Fruit fly (Drosophila melanogaster) whole organism, prepupa: ENCODE results near the gene Rbm13.

Source experiments
- Blimp-1 ChIP-seq: fragments of 200-800 bp; sonication (Bioruptor generic); optimal IDR thresholded peaks from 3 replicates; lab custom pipeline; 2017; ENCODE audit warnings: missing biosample characterization, missing genetic modification characterization, mild to moderate bottlenecking, moderate library complexity, missing genetic modification reagents
- CG10631 ChIP-seq: fragments of 200-800 bp; sonication (Bioruptor generic); optimal IDR thresholded peaks from 2 replicates; lab custom pipeline; 2016; ENCODE audit warnings: missing biosample characterization, missing genetic modification characterization
- CG10669 ChIP-seq: fragments of 200-800 bp; sonication (Bioruptor generic); optimal IDR thresholded peaks from 3 replicates; lab custom pipeline; 2018; ENCODE audit warnings: missing biosample characterization, mild to moderate bottlenecking, missing genetic modification characterization, moderate library complexity
- CG11294 ChIP-seq: fragments of 200-800 bp; sonication (Bioruptor generic); IDR thresholded peaks from 2 replicates; pipeline ENCODE4 v1.3.6; 2022; ENCODE audit warnings: missing biosample characterization, missing genetic modification characterization
- CG11762 ChIP-seq: fragments of 200-800 bp; sonication (Bioruptor generic); optimal IDR thresholded peaks from 3 replicates; lab custom pipeline; 2016; ENCODE audit warnings: missing biosample characterization, missing genetic modification characterization; ENCODE audit not compliant: insufficient read depth
- CG15336 ChIP-seq: fragments of 200-800 bp; sonication (Bioruptor generic); IDR thresholded peaks from 2 replicates; pipeline ENCODE4 v1.3.6; 2022; ENCODE audit warnings: missing biosample characterization, missing genetic modification characterization
- CG1621 ChIP-seq: fragments of 200-800 bp; sonication (Bioruptor generic); optimal IDR thresholded peaks from 3 replicates; lab custom pipeline; 2018; ENCODE audit warnings: missing biosample characterization, mild to moderate bottlenecking, missing genetic modification characterization
- CG3032 ChIP-seq: fragments of 200-800 bp; optimal IDR thresholded peaks from 2 replicates; lab custom pipeline; 2019; ENCODE audit warnings: missing biosample characterization, mild to moderate bottlenecking, missing genetic modification characterization, moderate library complexity
- CG31627 ChIP-seq: fragments of 200-800 bp; sonication (Bioruptor generic); optimal IDR thresholded peaks from 3 replicates; lab custom pipeline; 2016; ENCODE audit warnings: missing biosample characterization, missing genetic modification characterization
- CG32006 ChIP-seq: fragments of 200-800 bp; sonication (Bioruptor generic); optimal IDR thresholded peaks from 3 replicates; lab custom pipeline; 2017; ENCODE audit warnings: missing biosample characterization, mild to moderate bottlenecking, missing genetic modification characterization
- CG34406 ChIP-seq: fragments of 200-800 bp; sonication (Bioruptor generic); optimal IDR thresholded peaks from 3 replicates; lab custom pipeline; 2016; ENCODE audit warnings: missing biosample characterization, missing genetic modification characterization
- CG3919 ChIP-seq: fragments of 200-800 bp; sonication (Bioruptor generic); optimal IDR thresholded peaks from 3 replicates; lab custom pipeline; 2016; ENCODE audit warnings: missing biosample characterization, missing genetic modification characterization
- CG4318 ChIP-seq: fragments of 200-800 bp; sonication (Bioruptor generic); optimal IDR thresholded peaks from 3 replicates; lab custom pipeline; 2017; ENCODE audit warnings: missing biosample characterization, mild to moderate bottlenecking, missing genetic modification characterization
- CG6163 ChIP-seq: fragments of 200-800 bp; sonication (Bioruptor generic); IDR thresholded peaks from 3 replicates; pipeline ENCODE4 v1.3.6; 2022; ENCODE audit warnings: missing biosample characterization, missing genetic modification characterization
- CG6792 ChIP-seq: fragments of 200-800 bp; sonication (Bioruptor generic); optimal IDR thresholded peaks from 3 replicates; lab custom pipeline; 2016; ENCODE audit warnings: missing biosample characterization, missing genetic modification characterization
- CG6808 ChIP-seq: fragments of 200-800 bp; sonication (Bioruptor generic); optimal IDR thresholded peaks from 3 replicates; lab custom pipeline; 2017; ENCODE audit warnings: missing biosample characterization, missing genetic modification characterization, mild to moderate bottlenecking, moderate library complexity, missing genetic modification reagents
- CG8119 ChIP-seq: fragments of 200-800 bp; sonication (Bioruptor generic); IDR thresholded peaks from 3 replicates; pipeline ENCODE4 v1.3.6; 2022; ENCODE audit warnings: missing biosample characterization, missing genetic modification characterization
- CG8319 ChIP-seq: fragments of 200-800 bp; sonication (Bioruptor generic); optimal IDR thresholded peaks from 3 replicates; lab custom pipeline; 2016; ENCODE audit warnings: missing biosample characterization, missing genetic modification characterization
- CG8632 ChIP-seq: fragments of 200-800 bp; sonication (Bioruptor generic); optimal IDR thresholded peaks from 3 replicates; lab custom pipeline; 2016; ENCODE audit warnings: missing biosample characterization, missing genetic modification characterization
- CG9139 ChIP-seq: fragments of 200-800 bp; sonication (Bioruptor generic); optimal IDR thresholded peaks from 3 replicates; lab custom pipeline; 2017; ENCODE audit warnings: missing biosample characterization, mild to moderate bottlenecking, missing genetic modification characterization
- Eip78C ChIP-seq: fragments of 200-800 bp; sonication (Bioruptor generic); peaks from one replicate; lab custom pipeline; 2016; ENCODE audit warnings: missing biosample characterization, missing genetic modification characterization
- Eip93F ChIP-seq: fragments of 200-800 bp; sonication (Bioruptor generic); optimal IDR thresholded peaks from 2 replicates; lab custom pipeline; 2016; ENCODE audit warnings: missing biosample characterization, mild to moderate bottlenecking, missing genetic modification characterization
- Ets21C ChIP-seq: fragments of 200-800 bp; sonication (Bioruptor generic); optimal IDR thresholded peaks from 3 replicates; lab custom pipeline; 2016; ENCODE audit warnings: missing biosample characterization, missing genetic modification characterization
- Ets96B ChIP-seq: fragments of 200-800 bp; optimal IDR thresholded peaks from 2 replicates; lab custom pipeline; 2019; ENCODE audit warnings: missing biosample characterization, mild to moderate bottlenecking, missing genetic modification characterization, moderate library complexity
- Gug ChIP-seq: fragments of 200-800 bp; sonication (Bioruptor generic); IDR thresholded peaks from 2 replicates; pipeline ENCODE4 v1.3.6; 2022; ENCODE audit warnings: missing biosample characterization, missing genetic modification characterization
- Hr39 ChIP-seq: fragments of 200-800 bp; sonication (Bioruptor generic); optimal IDR thresholded peaks from 2 replicates; lab custom pipeline; 2016; ENCODE audit warnings: missing biosample characterization, missing genetic modification characterization
- Hr4 ChIP-seq: fragments of 200-800 bp; sonication (Bioruptor generic); optimal IDR thresholded peaks from 3 replicates; lab custom pipeline; 2016; ENCODE audit warnings: missing biosample characterization, missing genetic modification characterization
- Lpt ChIP-seq: fragments of 200-800 bp; sonication (Bioruptor generic); optimal IDR thresholded peaks from 3 replicates; lab custom pipeline; 2016; ENCODE audit warnings: missing biosample characterization, missing genetic modification characterization
- Met ChIP-seq: fragments of 200-800 bp; sonication (Bioruptor generic); optimal IDR thresholded peaks from 3 replicates; lab custom pipeline; 2016; ENCODE audit warnings: missing biosample characterization, missing genetic modification characterization
- OdsH ChIP-seq: fragments of 200-800 bp; sonication (Bioruptor generic); optimal IDR thresholded peaks from 3 replicates; lab custom pipeline; 2016; ENCODE audit warnings: missing biosample characterization, missing genetic modification characterization
- Smox ChIP-seq: fragments of 200-800 bp; sonication (Bioruptor generic); optimal IDR thresholded peaks from 3 replicates; lab custom pipeline; 2016; ENCODE audit warnings: missing biosample characterization, missing genetic modification characterization
- Sox102F ChIP-seq: fragments of 200-800 bp; sonication (Bioruptor generic); optimal IDR thresholded peaks from 2 replicates; lab custom pipeline; 2016; ENCODE audit warnings: missing biosample characterization, mild to moderate bottlenecking, missing genetic modification characterization
- Sox14 ChIP-seq: fragments of 200-800 bp; sonication (Bioruptor generic); optimal IDR thresholded peaks from 3 replicates; lab custom pipeline; 2016; ENCODE audit warnings: missing biosample characterization, missing genetic modification characterization
- Sox15 ChIP-seq: fragments of 200-800 bp; sonication (Bioruptor generic); optimal IDR thresholded peaks from 3 replicates; lab custom pipeline; 2016; ENCODE audit warnings: missing biosample characterization, missing genetic modification characterization
- achi ChIP-seq: fragments of 200-800 bp; sonication (Bioruptor generic); optimal IDR thresholded peaks from 3 replicates; lab custom pipeline; 2016; ENCODE audit warnings: missing biosample characterization, missing genetic modification characterization
- acj6 ChIP-seq: fragments of 200-800 bp; sonication (Bioruptor generic); optimal IDR thresholded peaks from 3 replicates; lab custom pipeline; 2016; ENCODE audit warnings: missing biosample characterization, missing genetic modification characterization
- cyc ChIP-seq: fragments of 200-800 bp; sonication (Bioruptor generic); optimal IDR thresholded peaks from 3 replicates; lab custom pipeline; 2016; ENCODE audit warnings: missing biosample characterization, missing genetic modification characterization
- dac ChIP-seq: fragments of 200-800 bp; sonication (Bioruptor generic); optimal IDR thresholded peaks from 2 replicates; lab custom pipeline; 2017; ENCODE audit warnings: missing biosample characterization, mild to moderate bottlenecking, missing genetic modification characterization
- eg ChIP-seq: fragments of 200-800 bp; sonication (Bioruptor generic); IDR thresholded peaks from 3 replicates; pipeline ENCODE4 v1.3.6; 2022; ENCODE audit warnings: missing biosample characterization, missing genetic modification characterization
- esn ChIP-seq: fragments of 200-800 bp; sonication (Bioruptor generic); optimal IDR thresholded peaks from 2 replicates; lab custom pipeline; 2016; ENCODE audit warnings: missing biosample characterization, mild to moderate bottlenecking, missing genetic modification characterization, moderate library complexity
- fd59A ChIP-seq: fragments of 200-800 bp; sonication (Bioruptor generic); optimal IDR thresholded peaks from 2 replicates; lab custom pipeline; 2017; ENCODE audit warnings: missing biosample characterization, mild to moderate bottlenecking, missing genetic modification characterization, missing genetic modification reagents
- fd85E ChIP-seq: fragments of 200-800 bp; sonication (Bioruptor generic); optimal IDR thresholded peaks from 3 replicates; lab custom pipeline; 2016; ENCODE audit warnings: missing biosample characterization, missing genetic modification characterization
- lz ChIP-seq: fragments of 200-800 bp; sonication (Bioruptor generic); optimal IDR thresholded peaks from 3 replicates; lab custom pipeline; 2016; ENCODE audit warnings: missing biosample characterization, missing genetic modification characterization
- net ChIP-seq: fragments of 200-800 bp; sonication (Bioruptor generic); optimal IDR thresholded peaks from 3 replicates; lab custom pipeline; 2016; ENCODE audit warnings: missing biosample characterization, missing genetic modification characterization
- pdm3 ChIP-seq: fragments of 200-800 bp; sonication (Bioruptor generic); optimal IDR thresholded peaks from 3 replicates; lab custom pipeline; 2016; ENCODE audit warnings: missing biosample characterization, missing genetic modification characterization
- salr ChIP-seq, 2 experiments: fragments of 200-800 bp; sonication (Bioruptor generic); optimal IDR thresholded peaks; 3 replicates each; lab custom pipeline; 2016 to 2018; ENCODE audit warnings: missing biosample characterization in 2 of 2, missing genetic modification characterization in 2 of 2, mild to moderate bottlenecking in 1 of 2
- spab ChIP-seq: fragments of 200-800 bp; sonication (Bioruptor generic); optimal IDR thresholded peaks from 2 replicates; lab custom pipeline; 2017; ENCODE audit warnings: missing biosample characterization, mild to moderate bottlenecking, missing genetic modification characterization, missing genetic modification reagents
- ss ChIP-seq, 2 experiments: fragments of 200-800 bp; sonication (Bioruptor generic); optimal IDR thresholded peaks; 2 replicates in 1 of 2; 3 replicates in 1 of 2; lab custom pipeline; 2017 to 2018; ENCODE audit warnings: mild to moderate bottlenecking in 2 of 2, missing biosample characterization in 2 of 2, missing genetic modification characterization in 2 of 2, moderate library complexity in 1 of 2
- svp ChIP-seq: fragments of 200-800 bp; sonication (Bioruptor generic); peaks from one replicate; lab custom pipeline; 2016; ENCODE audit warnings: missing biosample characterization, missing genetic modification characterization
- topi ChIP-seq: fragments of 200-800 bp; sonication (Bioruptor generic); optimal IDR thresholded peaks from 3 replicates; lab custom pipeline; 2016; ENCODE audit warnings: missing biosample characterization, missing genetic modification characterization
- vri ChIP-seq: fragments of 200-800 bp; sonication (Bioruptor generic); optimal IDR thresholded peaks from 3 replicates; lab custom pipeline; 2016; ENCODE audit warnings: missing biosample characterization, mild to moderate bottlenecking, missing genetic modification characterization

Gene Rbm13

dm6 chrX:8901447-8901846 is at the start of gene Rbm13:
Gene Rbm13 (plus strand): TSS chrX:8901699.
- TF ChIP-seq Gug (GFP tag; lab: Robert Waterston, UW) (no peak), dac (no peak), Lpt (GFP tag; lab: Kevin White, UChicago) (no peak)

DNA sequence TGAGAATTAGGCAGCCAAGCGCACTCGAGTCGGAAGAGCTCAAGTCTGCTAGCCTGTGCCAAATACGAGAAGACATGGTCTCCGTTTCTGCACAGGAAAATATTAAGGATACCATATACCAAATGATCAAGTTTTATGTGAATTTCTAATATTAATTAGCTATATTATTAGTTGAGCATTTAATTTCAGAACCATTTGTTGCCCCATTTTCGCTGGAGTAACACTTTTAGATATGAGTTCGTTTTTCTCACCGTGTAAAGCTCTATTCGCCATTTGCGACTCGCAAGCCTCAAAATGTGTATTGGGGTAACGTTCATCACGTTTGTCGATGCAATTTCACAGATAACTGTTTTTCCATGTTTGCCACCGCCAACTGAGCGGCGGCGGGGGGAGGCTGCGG is 49.3 kb upstream of the Rbm13 start:
- TF ChIP-seq Smox (GFP tag; lab: Kevin White, UChicago) = no peak
- no peak for TF ChIP-seq lz (GFP tag; lab: Kevin White, UChicago)
- TF ChIP-seq esn (GFP tag; lab: Kevin White, UChicago) = no peak
- TF ChIP-seq CG6808 = no peak
- TF ChIP-seq CG3032 (tag; lab: Kevin White, UChicago) = no peak
- no peak for TF ChIP-seq vri (GFP tag; lab: Kevin White, UChicago)
- no peak for TF ChIP-seq fd85E
- TF ChIP-seq net (GFP tag; lab: Kevin White, UChicago) = no peak
- no peak for TF ChIP-seq CG3919
- no peak for TF ChIP-seq Ets96B (tag; lab: Kevin White, UChicago)
- TF ChIP-seq Hr4 (GFP tag; lab: Kevin White, UChicago) = peak; percentile 65
- TF ChIP-seq CG9139 = no peak
- peak; percentile 46 for TF ChIP-seq CG32006 (GFP tag; lab: Kevin White, UChicago)
- no peak for TF ChIP-seq topi (GFP tag; lab: Kevin White, UChicago)
- no peak for TF ChIP-seq achi (GFP tag; lab: Kevin White, UChicago)
- peak; percentile 63; the same call in 1 of the 2 replicates for TF ChIP-seq Gug (GFP tag; lab: Robert Waterston, UW)
- no peak for TF ChIP-seq CG10669 (GFP tag; lab: Kevin White, UChicago)
- TF ChIP-seq CG34406 = no peak
- TF ChIP-seq ss (GFP tag; optimal IDR thresholded peaks at IDR 0.05; lab: Kevin White, UChicago) = no peak
- no peak for TF ChIP-seq Met (GFP tag; lab: Kevin White, UChicago)
- peak; percentile 61 for TF ChIP-seq CG15336 (GFP tag; lab: Robert Waterston, UW)
- TF ChIP-seq Hr39 (GFP tag; lab: Kevin White, UChicago) = no peak
- peak; percentile 73 for TF ChIP-seq CG6163
- TF ChIP-seq Ets21C (GFP tag; lab: Kevin White, UChicago) = no peak
- TF ChIP-seq Sox14 (GFP tag; lab: Kevin White, UChicago) = no peak
- no peak for TF ChIP-seq cyc (GFP tag; lab: Kevin White, UChicago)
- no peak for TF ChIP-seq Eip93F
- no peak for TF ChIP-seq CG10631 (GFP tag; lab: Kevin White, UChicago)
- no peak for TF ChIP-seq Sox102F (GFP tag; lab: Kevin White, UChicago)
- no peak for TF ChIP-seq Eip78C (GFP tag; lab: Kevin White, UChicago)
- TF ChIP-seq dac = no peak
- TF ChIP-seq CG11294 (GFP tag; lab: Robert Waterston, UW) = no peak
- TF ChIP-seq OdsH (GFP tag; lab: Kevin White, UChicago) = no peak
- no peak for TF ChIP-seq Lpt (GFP tag; lab: Kevin White, UChicago)
- no peak for TF ChIP-seq CG31627
- no peak for TF ChIP-seq pdm3 (GFP tag; lab: Kevin White, UChicago)
- peak; percentile 42; the same call in 2 of the 3 replicates for TF ChIP-seq CG8119
- no peak for TF ChIP-seq CG1621 (tag; lab: Kevin White, UChicago)
- TF ChIP-seq CG4318 (GFP tag; lab: Kevin White, UChicago) = no peak
- TF ChIP-seq Blimp-1 (GFP tag; lab: Kevin White, UChicago) = no peak
- TF ChIP-seq salr (GFP tag; optimal IDR thresholded peaks at IDR 0.05; lab: Kevin White, UChicago) = no peak
- TF ChIP-seq fd59A (GFP tag; lab: Kevin White, UChicago) = no peak
- no peak for TF ChIP-seq svp (GFP tag; lab: Kevin White, UChicago)
- no peak for TF ChIP-seq CG6792
- TF ChIP-seq CG8632 (GFP tag; lab: Kevin White, UChicago) = no peak
- no peak for TF ChIP-seq CG11762
- TF ChIP-seq Sox15 = no peak
- no peak for TF ChIP-seq CG8319 (GFP tag; lab: Kevin White, UChicago)
- no peak for TF ChIP-seq spab (GFP tag; lab: Kevin White, UChicago)
- TF ChIP-seq acj6 (GFP tag; lab: Kevin White, UChicago) = no peak
- peak; percentile 18; the same call in 2 of the 3 replicates for TF ChIP-seq eg (GFP tag; lab: Robert Waterston, UW)
